Fruit fly (Drosophila melanogaster) whole organism, embryonic: ENCODE results near the gene CG34348.

ENCODE experiments used
- Atf6 ChIP-seq: fragments of 200-800 bp; sonication (Bioruptor generic); IDR thresholded peaks from 2 replicates; pipeline ENCODE4 v1.3.6; 2022; ENCODE audit warnings: missing biosample characterization, missing genetic modification characterization
- CG10209 ChIP-seq: fragments of 200-800 bp; sonication (Bioruptor generic); optimal IDR thresholded peaks from 3 replicates; lab custom pipeline; 2017; ENCODE audit warnings: missing biosample characterization, mild to moderate bottlenecking, missing genetic modification characterization, missing genetic modification reagents
- CG10267 ChIP-seq: fragments of 200-800 bp; sonication (Bioruptor generic); optimal IDR thresholded peaks from 2 replicates; lab custom pipeline; 2018; ENCODE audit warnings: missing biosample characterization, mild to moderate bottlenecking, missing genetic modification characterization, moderate library complexity
- CG10959 ChIP-seq: fragments of 200-800 bp; sonication (Bioruptor generic); IDR thresholded peaks from 2 replicates; pipeline ENCODE4 v1.3.6; 2022; ENCODE audit warnings: missing biosample characterization, missing genetic modification characterization
- CG11093 ChIP-seq: fragments of 200-800 bp; sonication (Bioruptor generic); IDR thresholded peaks from 3 replicates; pipeline ENCODE4 v1.3.6; 2022; ENCODE audit warnings: missing biosample characterization, missing genetic modification characterization
- CG11695 ChIP-seq: fragments of 200-800 bp; sonication (Bioruptor generic); IDR thresholded peaks from 3 replicates; pipeline ENCODE4 v1.3.6; 2022; ENCODE audit warnings: missing biosample characterization, missing genetic modification characterization
- CG13287 ChIP-seq: fragments of 200-800 bp; sonication (Bioruptor generic); IDR thresholded peaks from 2 replicates; pipeline ENCODE4 v1.3.6; 2022; ENCODE audit warnings: missing biosample characterization, missing genetic modification characterization; ENCODE audit not compliant: partially characterized antibody
- CG14050 ChIP-seq: fragments of 200-800 bp; sonication (Bioruptor generic); IDR thresholded peaks from 3 replicates; pipeline ENCODE4 v1.3.6; 2022; ENCODE audit warnings: missing biosample characterization, missing genetic modification characterization
- CG14710 ChIP-seq: fragments of 200-800 bp; sonication (Bioruptor generic); optimal IDR thresholded peaks from 3 replicates; lab custom pipeline; 2019; ENCODE audit warnings: missing biosample characterization, mild to moderate bottlenecking, missing genetic modification characterization, moderate library complexity
- CG15011 ChIP-seq: fragments of 200-800 bp; sonication (Bioruptor generic); optimal IDR thresholded peaks from 3 replicates; lab custom pipeline; 2018; ENCODE audit warnings: missing biosample characterization, mild to moderate bottlenecking, missing genetic modification characterization
- CG15514 ChIP-seq: fragments of 200-800 bp; sonication (Bioruptor generic); optimal IDR thresholded peaks from 3 replicates; lab custom pipeline; 2017; ENCODE audit warnings: missing biosample characterization, missing genetic modification characterization, mild to moderate bottlenecking, moderate library complexity, missing genetic modification reagents
- CG15696 ChIP-seq: fragments of 200-800 bp; sonication (Bioruptor generic); optimal IDR thresholded peaks from 2 replicates; lab custom pipeline; 2019; ENCODE audit warnings: missing biosample characterization, mild to moderate bottlenecking, missing genetic modification characterization, moderate library complexity
- CG16779 ChIP-seq: fragments of 200-800 bp; sonication (Bioruptor generic); IDR thresholded peaks from 2 replicates; pipeline ENCODE4 v1.3.6; 2022; ENCODE audit warnings: missing biosample characterization, missing genetic modification characterization
- CG16863 ChIP-seq: fragments of 200-800 bp; sonication (Bioruptor generic); optimal IDR thresholded peaks from 3 replicates; lab custom pipeline; 2016; ENCODE audit warnings: missing biosample characterization, missing genetic modification characterization
- CG2116 ChIP-seq: fragments of 200-800 bp; sonication (Bioruptor generic); optimal IDR thresholded peaks from 3 replicates; lab custom pipeline; 2018; ENCODE audit warnings: missing biosample characterization, mild to moderate bottlenecking, missing genetic modification characterization
- CG33557 ChIP-seq: fragments of 200-800 bp; sonication (Bioruptor generic); optimal IDR thresholded peaks from 2 replicates; lab custom pipeline; 2019; ENCODE audit warnings: missing biosample characterization, mild to moderate bottlenecking, missing genetic modification characterization, moderate library complexity
- CG3407 ChIP-seq: fragments of 200-800 bp; sonication (Bioruptor generic); optimal IDR thresholded peaks from 2 replicates; lab custom pipeline; 2018; ENCODE audit warnings: missing biosample characterization, mild to moderate bottlenecking, missing genetic modification characterization
- CG4282 ChIP-seq: fragments of 200-800 bp; sonication (Bioruptor generic); optimal IDR thresholded peaks from 2 replicates; lab custom pipeline; 2016; ENCODE audit warnings: missing biosample characterization, missing genetic modification characterization
- CG6791 ChIP-seq: fragments of 200-800 bp; sonication (Bioruptor generic); IDR thresholded peaks from 3 replicates; pipeline ENCODE4 v1.3.6; 2022; ENCODE audit warnings: missing biosample characterization, missing genetic modification characterization; ENCODE audit not compliant: partially characterized antibody
- CG7745 ChIP-seq: fragments of 200-800 bp; sonication (Bioruptor generic); optimal IDR thresholded peaks from 2 replicates; lab custom pipeline; 2018; ENCODE audit warnings: missing biosample characterization, mild to moderate bottlenecking, missing genetic modification characterization, moderate library complexity
- CG8388 ChIP-seq: fragments of 200-800 bp; sonication (Bioruptor generic); optimal IDR thresholded peaks from 2 replicates; lab custom pipeline; 2019; ENCODE audit warnings: missing biosample characterization, mild to moderate bottlenecking, missing genetic modification characterization, moderate library complexity
- CHES-1-like ChIP-seq: fragments of 200-800 bp; sonication (Bioruptor generic); optimal IDR thresholded peaks from 2 replicates; lab custom pipeline; 2016; ENCODE audit warnings: missing biosample characterization, missing genetic modification characterization
- Dref ChIP-seq: fragments of 200-800 bp; sonication (Bioruptor generic); IDR thresholded peaks from 2 replicates; pipeline ENCODE4 v1.3.6; 2022; ENCODE audit warnings: missing biosample characterization, missing genetic modification characterization
- Fer2 ChIP-seq: fragments of 200-800 bp; sonication (Bioruptor generic); optimal IDR thresholded peaks from 2 replicates; lab custom pipeline; 2018; ENCODE audit warnings: missing biosample characterization, mild to moderate bottlenecking, missing genetic modification characterization, moderate library complexity
- Fer3 ChIP-seq: fragments of 200-800 bp; sonication (Bioruptor generic); optimal IDR thresholded peaks from 2 replicates; lab custom pipeline; 2018; ENCODE audit warnings: missing biosample characterization, mild to moderate bottlenecking, missing genetic modification characterization, moderate library complexity
- MBD-R2 ChIP-seq: fragments of 200-800 bp; sonication (Bioruptor generic); IDR thresholded peaks from 2 replicates; pipeline ENCODE4 v1.3.6; 2022; ENCODE audit warnings: missing biosample characterization, missing genetic modification characterization
- MESR4 ChIP-seq: fragments of 200-800 bp; sonication (Bioruptor generic); optimal IDR thresholded peaks from 2 replicates; lab custom pipeline; 2018; ENCODE audit warnings: missing biosample characterization, mild to moderate bottlenecking, missing genetic modification characterization, moderate library complexity
- NC2β ChIP-seq: fragments of 200-800 bp; sonication (Bioruptor generic); optimal IDR thresholded peaks from 2 replicates; lab custom pipeline; 2016; ENCODE audit warnings: missing biosample characterization, missing genetic modification characterization
- Nf-YC ChIP-seq: fragments of 200-800 bp; optimal IDR thresholded peaks from 3 replicates; lab custom pipeline; 2019; ENCODE audit warnings: missing biosample characterization, mild to moderate bottlenecking, missing genetic modification characterization, moderate library complexity
- Pdp1 ChIP-seq, 2 experiments: fragments of 200-800 bp; sonication (Bioruptor generic); optimal IDR thresholded peaks; 3 replicates each; lab custom pipeline; 2016; ENCODE audit warnings: missing biosample characterization in 2 of 2, missing genetic modification characterization in 2 of 2, mild to moderate bottlenecking in 1 of 2, moderate library complexity in 1 of 2
- Scr ChIP-seq: fragments of 200-800 bp; sonication (Bioruptor generic); IDR thresholded peaks from 2 replicates; pipeline ENCODE4 v1.3.6; 2022; ENCODE audit warnings: missing biosample characterization, missing genetic modification characterization; ENCODE audit not compliant: partially characterized antibody
- Sin3A ChIP-seq: fragments of >200 bp; optimal IDR thresholded peaks from 2 replicates; lab custom pipeline; 2018
- Spps ChIP-seq: fragments of 200-800 bp; sonication (Bioruptor generic); optimal IDR thresholded peaks from 2 replicates; lab custom pipeline; 2018; ENCODE audit warnings: missing biosample characterization, mild to moderate bottlenecking, missing genetic modification characterization
- Sry-δ ChIP-seq: fragments of 200-800 bp; sonication (Bioruptor generic); optimal IDR thresholded peaks from 2 replicates; lab custom pipeline; 2016; ENCODE audit warnings: missing biosample characterization, missing genetic modification characterization
- TFAM ChIP-seq: fragments of 200-800 bp; sonication (Bioruptor generic); optimal IDR thresholded peaks from 2 replicates; lab custom pipeline; 2017; ENCODE audit warnings: missing biosample characterization, missing genetic modification characterization, inconsistent platforms
- Tbp ChIP-seq: fragments of >200 bp; optimal IDR thresholded peaks from 2 replicates; lab custom pipeline; 2018; ENCODE audit warnings: missing biosample characterization, missing genetic modification characterization
- Vsx1 ChIP-seq: fragments of 200-800 bp; sonication (Bioruptor generic); optimal IDR thresholded peaks from 2 replicates; lab custom pipeline; 2017; ENCODE audit warnings: missing biosample characterization, mild to moderate bottlenecking, missing genetic modification characterization, missing genetic modification reagents
- YL-1 ChIP-seq: fragments of 200-800 bp; sonication (Bioruptor generic); optimal IDR thresholded peaks from 3 replicates; lab custom pipeline; 2017; ENCODE audit warnings: missing biosample characterization, mild to moderate bottlenecking, missing genetic modification characterization
- br ChIP-seq: fragments of >200 bp; optimal IDR thresholded peaks from 2 replicates; lab custom pipeline; 2017
- dpn ChIP-seq, 2 experiments: fragments of 200-800 bp; sonication (Bioruptor generic); optimal IDR thresholded peaks; 3 replicates each; lab custom pipeline; 2016; ENCODE audit warnings: missing biosample characterization in 2 of 2, missing genetic modification characterization in 2 of 2
- fu2 ChIP-seq: fragments of 200-800 bp; sonication (Bioruptor generic); optimal IDR thresholded peaks from 2 replicates; lab custom pipeline; 2016; ENCODE audit warnings: missing biosample characterization, missing genetic modification characterization
- gce ChIP-seq: fragments of 200-800 bp; sonication (Bioruptor generic); IDR thresholded peaks from 3 replicates; pipeline ENCODE4 v1.3.6; 2022; ENCODE audit warnings: missing biosample characterization, missing genetic modification characterization
- hb ChIP-seq: fragments of 200-800 bp; sonication (Bioruptor generic); IDR thresholded peaks from 3 replicates; pipeline ENCODE4 v1.3.6; 2022; ENCODE audit warnings: missing biosample characterization, missing genetic modification characterization; ENCODE audit not compliant: partially characterized antibody
- lov ChIP-seq, 2 experiments: fragments of 200-800 bp in 1 of 2; fragments of >200 bp in 1 of 2; sonication (Bioruptor generic) in 1 of 2; IDR thresholded peaks in 1 of 2; optimal IDR thresholded peaks in 1 of 2; 2 replicates in 1 of 2; 3 replicates in 1 of 2; pipeline versions ENCODE4 v1.3.6 to Lab custom; 2017 to 2022; ENCODE audit warnings: missing biosample characterization in 1 of 2, missing genetic modification characterization in 1 of 2
- nmo ChIP-seq: fragments of 200-800 bp; sonication (Bioruptor generic); optimal IDR thresholded peaks from 2 replicates; lab custom pipeline; 2018; ENCODE audit warnings: missing biosample characterization, mild to moderate bottlenecking, missing genetic modification characterization, moderate library complexity
- phol ChIP-seq: fragments of 200-800 bp; sonication (Bioruptor generic); optimal IDR thresholded peaks from 3 replicates; lab custom pipeline; 2018; ENCODE audit warnings: missing biosample characterization, mild to moderate bottlenecking, missing genetic modification characterization, moderate library complexity
- pita ChIP-seq: fragments of 200-800 bp; sonication (Bioruptor generic); optimal IDR thresholded peaks from 2 replicates; lab custom pipeline; 2017; ENCODE audit warnings: missing biosample characterization, mild to moderate bottlenecking, missing genetic modification characterization
- pzg ChIP-seq: fragments of 200-800 bp; sonication (Bioruptor generic); optimal IDR thresholded peaks from 3 replicates; lab custom pipeline; 2018; ENCODE audit warnings: missing biosample characterization, mild to moderate bottlenecking, missing genetic modification characterization, moderate library complexity
- row ChIP-seq: fragments of 200-800 bp; sonication (Bioruptor generic); IDR thresholded peaks from 3 replicates; pipeline ENCODE4 v1.3.6; 2022; ENCODE audit warnings: missing biosample characterization, missing genetic modification characterization
- sd ChIP-seq: fragments of 200-800 bp; sonication (Bioruptor generic); optimal IDR thresholded peaks from 3 replicates; lab custom pipeline; 2018; ENCODE audit warnings: missing biosample characterization, mild to moderate bottlenecking, missing genetic modification characterization, moderate library complexity
- tin ChIP-seq: fragments of 200-800 bp; sonication (Bioruptor generic); optimal IDR thresholded peaks from 3 replicates; lab custom pipeline; 2016; ENCODE audit warnings: missing biosample characterization, missing genetic modification characterization

Gene CG34348

DNA sequence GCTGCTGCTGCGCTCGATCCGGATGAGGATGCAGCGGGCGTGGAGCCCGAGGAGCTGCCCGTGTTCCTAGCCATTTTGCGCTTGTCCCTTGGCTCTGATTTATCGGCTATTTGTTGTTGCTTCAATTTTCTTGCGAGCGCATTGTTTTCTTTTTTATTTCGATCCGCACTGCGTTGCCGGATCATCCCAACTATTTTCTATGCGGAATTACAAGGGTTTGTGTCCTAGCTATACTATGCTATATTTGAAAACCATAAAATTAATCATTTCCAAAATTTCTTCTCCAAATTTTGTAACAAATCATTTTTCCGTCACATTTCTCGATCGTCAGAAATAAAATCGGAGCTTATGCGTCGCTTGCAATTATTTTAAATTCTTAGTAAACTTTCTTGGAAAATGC, 8.1 kb downstream of the CG34348 start, which contains the start of the genes GCS1 and CG11756 (continued):
- TF ChIP-seq gce (GFP tag; lab: Robert Waterston, UW) (no peak), CG15696 (tag; lab: Kevin White, UChicago) (no peak), CG6791 (GFP tag; lab: Robert Waterston, UW) (no peak), Spps (no peak), CG10209 (GFP tag; lab: Kevin White, UChicago) (no peak), CG11093 (GFP tag; lab: Robert Waterston, UW) (no peak), CG3407 (GFP tag; lab: Kevin White, UChicago) (no peak), MBD-R2 (GFP tag; lab: Robert Waterston, UW) (peak; percentile 82), fu2 (GFP tag; lab: Kevin White, UChicago) (no peak), Pdp1 (GFP tag; optimal IDR thresholded peaks at IDR 0.05; lab: Kevin White, UChicago) (no peak), Nf-YC (tag; lab: Kevin White, UChicago) (no peak), CG13287 (GFP tag; lab: Robert Waterston, UW) (0 out of 2 replicates have a peak, but pooled peaks have one; percentile 25), MESR4 (peak; percentile 48), lov (optimal IDR thresholded peaks at IDR 0.05; lab: Kevin White, UChicago) (no peak), lov (GFP tag; IDR thresholded peaks at IDR 0.05; lab: Robert Waterston, UW) (no peak), CG16863 (no peak), br (no peak), CG16779 (GFP tag; lab: Robert Waterston, UW) (no peak), Atf6 (GFP tag; lab: Robert Waterston, UW) (no peak), CG8388 (no peak), CG4282 (GFP tag; lab: Kevin White, UChicago) (no peak), sd (tag; lab: Kevin White, UChicago) (peak; percentile 3), CHES-1-like (GFP tag; lab: Kevin White, UChicago) (peak; percentile 3), phol (peak; percentile 17), row (GFP tag; lab: Robert Waterston, UW) (0 out of 3 replicates have a peak, but pooled peaks have one; percentile 20), CG15011 (GFP tag; lab: Kevin White, UChicago) (no peak), Scr (GFP tag; lab: Robert Waterston, UW) (no peak), CG14710 (tag; lab: Kevin White, UChicago) (peak; percentile 23), CG11695 (no peak), pita (GFP tag; lab: Kevin White, UChicago) (peak; percentile 45), Fer3 (no peak), Dref (GFP tag; lab: Robert Waterston, UW) (peak; percentile 37), CG10959 (GFP tag; lab: Robert Waterston, UW) (no peak), Tbp (GFP tag; lab: Kevin White, UChicago) (no peak), tin (GFP tag; lab: Kevin White, UChicago) (no peak), Fer2 (tag; lab: Kevin White, UChicago) (no peak), Sry-δ (GFP tag; lab: Kevin White, UChicago) (peak; percentile 32), Sin3A (lab: Kevin White, UChicago) (peak; percentile 19), dpn (GFP tag; optimal IDR thresholded peaks at IDR 0.05; lab: Kevin White, UChicago) (no peak), NC2β (GFP tag; lab: Kevin White, UChicago) (no peak), CG33557 (GFP tag; lab: Kevin White, UChicago) (no peak), CG14050 (GFP tag; lab: Robert Waterston, UW) (no peak), Vsx1 (no peak), CG15514 (GFP tag; lab: Kevin White, UChicago) (peak; percentile 29), CG2116 (peak; percentile 29), YL-1 (peak; percentile 19), TFAM (GFP tag; lab: Kevin White, UChicago) (no peak), hb (GFP tag; lab: Robert Waterston, UW) (no peak), nmo (GFP tag; lab: Kevin White, UChicago) (no peak), CG10267 (peak; percentile 27), CG7745 (no peak), pzg (GFP tag; lab: Kevin White, UChicago) (peak; percentile 39)
